Fruit fly (Drosophila melanogaster) whole organism, embryonic: ENCODE measurements around the gene Tsp33B.

Experiments used
- Awh ChIP-seq: fragments of 200-800 bp; sonication (Bioruptor generic); IDR thresholded peaks from 2 replicates; pipeline ENCODE4, ENCODE4 v1.3.6; 2022; ENCODE audit warnings: missing biosample characterization, missing genetic modification characterization
- BtbVII ChIP-seq: fragments of 200-800 bp; sonication (Bioruptor generic); optimal IDR thresholded peaks from 3 replicates; lab custom pipeline; 2017; ENCODE audit warnings: missing biosample characterization, mild to moderate bottlenecking, missing genetic modification characterization
- CG10209 ChIP-seq: fragments of 200-800 bp; sonication (Bioruptor generic); optimal IDR thresholded peaks from 3 replicates; lab custom pipeline; 2017; ENCODE audit warnings: missing biosample characterization, mild to moderate bottlenecking, missing genetic modification characterization, missing genetic modification reagents
- CG10431 ChIP-seq: fragments of 200-800 bp; sonication (Bioruptor generic); optimal IDR thresholded peaks from 3 replicates; lab custom pipeline; 2018; ENCODE audit warnings: missing biosample characterization, mild to moderate bottlenecking, missing genetic modification characterization
- CG12769 ChIP-seq: fragments of 200-800 bp; sonication (Bioruptor generic); optimal IDR thresholded peaks from 2 replicates; lab custom pipeline; 2019; ENCODE audit warnings: missing biosample characterization, mild to moderate bottlenecking, missing genetic modification characterization, moderate library complexity
- CG14710 ChIP-seq: fragments of 200-800 bp; sonication (Bioruptor generic); optimal IDR thresholded peaks from 3 replicates; lab custom pipeline; 2019; ENCODE audit warnings: missing biosample characterization, mild to moderate bottlenecking, missing genetic modification characterization, moderate library complexity
- CG1602 ChIP-seq: fragments of 200-800 bp; sonication (Bioruptor generic); optimal IDR thresholded peaks from 3 replicates; lab custom pipeline; 2016; ENCODE audit warnings: missing biosample characterization, missing genetic modification characterization
- CG1603 ChIP-seq: fragments of 200-800 bp; sonication (Bioruptor generic); optimal IDR thresholded peaks from 2 replicates; lab custom pipeline; 2019; ENCODE audit warnings: missing biosample characterization, mild to moderate bottlenecking, missing genetic modification characterization, moderate library complexity
- CG17361 ChIP-seq: fragments of 200-800 bp; sonication (Bioruptor generic); IDR thresholded peaks from 3 replicates; pipeline ENCODE4 v1.3.6; 2022; ENCODE audit warnings: missing biosample characterization, missing genetic modification characterization
- CG34224 ChIP-seq: fragments of 200-800 bp; sonication (Bioruptor generic); IDR thresholded peaks from 3 replicates; pipeline ENCODE4 v1.3.6; 2022; ENCODE audit warnings: missing biosample characterization, missing genetic modification characterization; ENCODE audit not compliant: partially characterized antibody
- CG4282 ChIP-seq: fragments of 200-800 bp; sonication (Bioruptor generic); optimal IDR thresholded peaks from 2 replicates; lab custom pipeline; 2016; ENCODE audit warnings: missing biosample characterization, missing genetic modification characterization
- CG4617 ChIP-seq: fragments of 200-800 bp; sonication (Bioruptor generic); optimal IDR thresholded peaks from 3 replicates; lab custom pipeline; 2016; ENCODE audit warnings: missing biosample characterization, missing genetic modification characterization, borderline replicate concordance
- CG4707 ChIP-seq: fragments of 200-800 bp; sonication (Bioruptor generic); optimal IDR thresholded peaks from 2 replicates; lab custom pipeline; 2018; ENCODE audit warnings: missing biosample characterization, mild to moderate bottlenecking, missing genetic modification characterization, moderate library complexity
- CG4730 ChIP-seq: fragments of 200-800 bp; sonication (Bioruptor generic); IDR thresholded peaks from 2 replicates; pipeline ENCODE4 v1.3.6; 2022; ENCODE audit warnings: missing biosample characterization, missing genetic modification characterization
- CG6791 ChIP-seq: fragments of 200-800 bp; sonication (Bioruptor generic); IDR thresholded peaks from 3 replicates; pipeline ENCODE4 v1.3.6; 2022; ENCODE audit warnings: missing biosample characterization, missing genetic modification characterization; ENCODE audit not compliant: partially characterized antibody
- CG6854 ChIP-seq: fragments of 200-800 bp; sonication (Bioruptor generic); optimal IDR thresholded peaks from 3 replicates; lab custom pipeline; 2017; ENCODE audit warnings: missing biosample characterization, mild to moderate bottlenecking, missing genetic modification characterization
- CG8290 ChIP-seq, 3 experiments: fragments of 200-800 bp; sonication (Bioruptor generic); optimal IDR thresholded peaks; 2 replicates each; lab custom pipeline; 2016 to 2019; ENCODE audit warnings: missing biosample characterization in 3 of 3, missing genetic modification characterization in 3 of 3, mild to moderate bottlenecking in 2 of 3, moderate library complexity in 1 of 3
- CG8944 ChIP-seq: fragments of 200-800 bp; sonication (Bioruptor generic); optimal IDR thresholded peaks from 3 replicates; lab custom pipeline; 2016; ENCODE audit warnings: missing biosample characterization, missing genetic modification characterization
- Dfd ChIP-seq, 2 experiments: fragments of >200 bp; optimal IDR thresholded peaks; 2 replicates each; lab custom pipeline; 2017; ENCODE audit warnings: missing biosample characterization in 2 of 2, missing genetic modification characterization in 2 of 2
- E2f1 ChIP-seq: fragments of 200-800 bp; sonication (Bioruptor generic); IDR thresholded peaks from 2 replicates; pipeline ENCODE4 v1.3.6; 2022; ENCODE audit warnings: missing biosample characterization, missing genetic modification characterization
- Ets65A ChIP-seq: fragments of 200-800 bp; sonication (Bioruptor generic); peaks from one replicate; lab custom pipeline; 2016; ENCODE audit warnings: missing biosample characterization, missing genetic modification characterization
- Ets97D ChIP-seq: fragments of 200-800 bp; sonication (Bioruptor generic); optimal IDR thresholded peaks from 3 replicates; lab custom pipeline; 2016; ENCODE audit warnings: missing biosample characterization, missing genetic modification characterization
- HLH4C ChIP-seq: fragments of 200-800 bp; sonication (Bioruptor generic); IDR thresholded peaks from 3 replicates; pipeline ENCODE4 v1.3.6; 2022; ENCODE audit warnings: missing biosample characterization, missing genetic modification characterization; ENCODE audit not compliant: partially characterized antibody
- HLHmδ ChIP-seq: fragments of 200-800 bp; sonication (Bioruptor generic); optimal IDR thresholded peaks from 2 replicates; lab custom pipeline; 2018; ENCODE audit warnings: missing biosample characterization, mild to moderate bottlenecking, missing genetic modification characterization, moderate library complexity
- Hey ChIP-seq: fragments of 200-800 bp; sonication (Bioruptor generic); optimal IDR thresholded peaks from 3 replicates; lab custom pipeline; 2018; ENCODE audit warnings: missing biosample characterization, mild to moderate bottlenecking, missing genetic modification characterization
- Med ChIP-seq: fragments of 200-800 bp; sonication (Bioruptor generic); peaks from one replicate; lab custom pipeline; 2016; ENCODE audit warnings: missing biosample characterization, missing genetic modification characterization, mild to moderate bottlenecking, inconsistent platforms, moderate library complexity
- Optix ChIP-seq: fragments of 200-800 bp; sonication (Bioruptor generic); IDR thresholded peaks from 3 replicates; pipeline ENCODE4 v1.3.6; 2022; ENCODE audit warnings: missing biosample characterization, missing genetic modification characterization
- Pdp1 ChIP-seq, 2 experiments: fragments of 200-800 bp; sonication (Bioruptor generic); optimal IDR thresholded peaks; 3 replicates each; lab custom pipeline; 2016; ENCODE audit warnings: missing biosample characterization in 2 of 2, missing genetic modification characterization in 2 of 2, mild to moderate bottlenecking in 1 of 2, moderate library complexity in 1 of 2
- Ptx1 ChIP-seq: fragments of 200-800 bp; sonication (Bioruptor generic); IDR thresholded peaks from 2 replicates; pipeline ENCODE4 v1.3.6; 2022; ENCODE audit warnings: missing biosample characterization, missing genetic modification characterization
- Rfx ChIP-seq: fragments of 200-800 bp; sonication (Bioruptor generic); IDR thresholded peaks from 2 replicates; pipeline ENCODE4 v1.3.6; 2022; ENCODE audit warnings: missing biosample characterization, missing genetic modification characterization
- aop ChIP-seq: fragments of 200-800 bp; sonication (Bioruptor generic); IDR thresholded peaks from 2 replicates; pipeline ENCODE4 v1.3.6; 2022; ENCODE audit warnings: missing biosample characterization, missing genetic modification characterization
- cas ChIP-seq: fragments of 200-800 bp; sonication (Bioruptor generic); IDR thresholded peaks from 2 replicates; pipeline ENCODE4 v1.3.6; 2022; ENCODE audit warnings: missing biosample characterization, missing genetic modification characterization
- cato ChIP-seq: fragments of 200-800 bp; sonication (Bioruptor generic); optimal IDR thresholded peaks from 2 replicates; lab custom pipeline; 2016; ENCODE audit warnings: missing biosample characterization, missing genetic modification characterization, borderline replicate concordance
- fd102C ChIP-seq: fragments of 200-800 bp; sonication (Bioruptor generic); optimal IDR thresholded peaks from 2 replicates; lab custom pipeline; 2018; ENCODE audit warnings: missing biosample characterization, mild to moderate bottlenecking, missing genetic modification characterization, moderate library complexity
- gro ChIP-seq: fragments of 200-800 bp; sonication (Bioruptor generic); optimal IDR thresholded peaks from 2 replicates; lab custom pipeline; 2016; ENCODE audit warnings: missing biosample characterization, missing genetic modification characterization
- gsb ChIP-seq: fragments of 200-800 bp; sonication (Bioruptor generic); IDR thresholded peaks from 2 replicates; pipeline ENCODE4 v1.3.6; 2022; ENCODE audit warnings: missing biosample characterization, missing genetic modification characterization
- lab ChIP-seq: fragments of 200-800 bp; sonication (Bioruptor generic); optimal IDR thresholded peaks from 3 replicates; lab custom pipeline; 2017; ENCODE audit warnings: missing biosample characterization, missing genetic modification characterization, mild to moderate bottlenecking, moderate library complexity, missing genetic modification reagents
- lilli ChIP-seq: fragments of 200-800 bp; sonication (Bioruptor generic); optimal IDR thresholded peaks from 3 replicates; lab custom pipeline; 2016; ENCODE audit warnings: missing biosample characterization, missing genetic modification characterization
- lola ChIP-seq, 3 experiments: fragments of >200 bp in 2 of 3; fragments of 200-800 bp in 1 of 3; sonication (Bioruptor generic) in 1 of 3; optimal IDR thresholded peaks; 2 replicates each; lab custom pipeline; 2017 to 2019; ENCODE audit warnings: missing biosample characterization in 3 of 3, missing genetic modification characterization in 3 of 3, mild to moderate bottlenecking in 1 of 3, moderate library complexity in 1 of 3
- phol ChIP-seq: fragments of 200-800 bp; sonication (Bioruptor generic); optimal IDR thresholded peaks from 3 replicates; lab custom pipeline; 2018; ENCODE audit warnings: missing biosample characterization, mild to moderate bottlenecking, missing genetic modification characterization, moderate library complexity
- pros ChIP-seq: fragments of 200-800 bp; sonication (Bioruptor generic); optimal IDR thresholded peaks from 3 replicates; lab custom pipeline; 2019; ENCODE audit warnings: missing biosample characterization, mild to moderate bottlenecking, missing genetic modification characterization, moderate library complexity
- repo ChIP-seq: fragments of 200-800 bp; sonication (Bioruptor generic); optimal IDR thresholded peaks from 2 replicates; lab custom pipeline; 2016; ENCODE audit warnings: missing biosample characterization, missing genetic modification characterization
- salm ChIP-seq: fragments of 200-800 bp; sonication (Bioruptor generic); optimal IDR thresholded peaks from 2 replicates; lab custom pipeline; 2018; ENCODE audit warnings: missing biosample characterization, mild to moderate bottlenecking, missing genetic modification characterization
- sqz ChIP-seq: fragments of 200-800 bp; sonication (Bioruptor generic); optimal IDR thresholded peaks from 3 replicates; lab custom pipeline; 2018; ENCODE audit warnings: missing biosample characterization, mild to moderate bottlenecking, missing genetic modification characterization
- ssp ChIP-seq: fragments of 200-800 bp; sonication (Bioruptor generic); IDR thresholded peaks from 2 replicates; pipeline ENCODE4 v1.3.6; 2022; ENCODE audit warnings: missing biosample characterization, missing genetic modification characterization
- tgo ChIP-seq: fragments of 200-800 bp; sonication (Bioruptor generic); IDR thresholded peaks from 3 replicates; pipeline ENCODE4 v1.3.6; 2022; ENCODE audit warnings: missing biosample characterization, missing genetic modification characterization
- tio ChIP-seq: fragments of 200-800 bp; sonication (Bioruptor generic); optimal IDR thresholded peaks from 2 replicates; lab custom pipeline; 2017; ENCODE audit warnings: missing biosample characterization, missing genetic modification characterization, inconsistent platforms
- wdn ChIP-seq: fragments of 200-800 bp; sonication (Bioruptor generic); IDR thresholded peaks from 2 replicates; pipeline ENCODE4 v1.3.6; 2022; ENCODE audit warnings: missing biosample characterization, missing genetic modification characterization
- z ChIP-seq: fragments of 200-800 bp; sonication (Bioruptor generic); IDR thresholded peaks from 3 replicates; pipeline ENCODE4 v1.3.6; 2022; ENCODE audit warnings: missing biosample characterization, missing genetic modification characterization
- zen ChIP-seq: fragments of 200-800 bp; sonication (Bioruptor generic); optimal IDR thresholded peaks from 3 replicates; lab custom pipeline; 2018; ENCODE audit warnings: missing biosample characterization, mild to moderate bottlenecking, missing genetic modification characterization, moderate library complexity

Gene Tsp33B

dm6 chr2L:11829277-11829676 lies 37.1 kb upstream of the Tsp33B start, which contains the start of gene esc (continued):
- TF ChIP-seq HLH4C (GFP tag; lab: Robert Waterston, UW), result no peak
- peak; percentile 36 for TF ChIP-seq lab (GFP tag; lab: Kevin White, UChicago)
- no peak for TF ChIP-seq CG17361 (GFP tag; lab: Robert Waterston, UW)
- peak; percentile 49 for TF ChIP-seq phol (tag; lab: Kevin White, UChicago)
- no peak for TF ChIP-seq CG4707 (GFP tag; lab: Kevin White, UChicago)
- no peak for TF ChIP-seq CG12769
- peak; percentile 69 for TF ChIP-seq E2f1 (GFP tag; lab: Robert Waterston, UW)
- TF ChIP-seq CG8944 (GFP tag; lab: Kevin White, UChicago), result peak; percentile 37
- peak; percentile 89 for TF ChIP-seq Ets97D (GFP tag; lab: Kevin White, UChicago)
- TF ChIP-seq cato (GFP tag; lab: Kevin White, UChicago), result no peak
- no peak for TF ChIP-seq CG6854
- peak; percentile 61 for TF ChIP-seq CG4282 (GFP tag; lab: Kevin White, UChicago)
- no peak for TF ChIP-seq CG4730 (GFP tag; lab: Robert Waterston, UW)
- no peak for TF ChIP-seq tgo (GFP tag; lab: Robert Waterston, UW)
- TF ChIP-seq ssp (GFP tag; lab: Robert Waterston, UW), result 0 out of 2 replicates have a peak, but pooled peaks have one; percentile 24
- no peak for TF ChIP-seq salm (tag; lab: Kevin White, UChicago)
- no peak for TF ChIP-seq BtbVII
- no peak for TF ChIP-seq aop (GFP tag; lab: Robert Waterston, UW)
- peak; percentile 56 for TF ChIP-seq CG4617 (GFP tag; lab: Kevin White, UChicago)
- no peak for TF ChIP-seq wdn (GFP tag; lab: Robert Waterston, UW)
- peak; percentile 13 for TF ChIP-seq gro
- TF ChIP-seq gsb (GFP tag; lab: Robert Waterston, UW), result no peak
- TF ChIP-seq Pdp1 (GFP tag; optimal IDR thresholded peaks at IDR 0.05; lab: Kevin White, UChicago), result peak in 1 of 2 experiments; percentile 30
- TF ChIP-seq Rfx (GFP tag; lab: Robert Waterston, UW), result peak; percentile 74
- TF ChIP-seq Dfd (GFP tag; optimal IDR thresholded peaks at IDR 0.05; lab: Kevin White, UChicago), result no peak
- TF ChIP-seq repo, result no peak
- TF ChIP-seq Hey, result no peak
- TF ChIP-seq Awh (GFP tag; lab: Robert Waterston, UW), result no peak
- peak; percentile 87 for TF ChIP-seq Ets65A (GFP tag; lab: Kevin White, UChicago)
- TF ChIP-seq lilli (GFP tag; lab: Kevin White, UChicago), result peak; percentile 39
- peak; percentile 27; the same call in 1 of the 2 replicates for TF ChIP-seq Ptx1 (GFP tag; lab: Robert Waterston, UW)
- no peak for TF ChIP-seq lola (GFP tag; optimal IDR thresholded peaks at IDR 0.05; lab: Kevin White, UChicago)
- peak; percentile 71 for TF ChIP-seq CG14710 (tag; lab: Kevin White, UChicago)
- no peak for TF ChIP-seq tio
- TF ChIP-seq z, result no peak
- TF ChIP-seq CG10209, result peak; percentile 21
- no peak for TF ChIP-seq fd102C (GFP tag; lab: Kevin White, UChicago)
- TF ChIP-seq Med (GFP tag; lab: Kevin White, UChicago), result peak; percentile 93
- TF ChIP-seq cas, result no peak
- peak; percentile 36; the same call in 1 of the 3 replicates for TF ChIP-seq CG34224 (GFP tag; lab: Robert Waterston, UW)
- TF ChIP-seq CG1602, result peak; percentile 37
- TF ChIP-seq CG1603, result peak; percentile 87
- no peak for TF ChIP-seq pros (GFP tag; lab: Kevin White, UChicago)
- TF ChIP-seq CG8290 (GFP tag; optimal IDR thresholded peaks at IDR 0.05; lab: Kevin White, UChicago), result peak; percentile 50
- TF ChIP-seq CG8290 (tag; optimal IDR thresholded peaks at IDR 0.05; lab: Kevin White, UChicago), result no peak
- no peak for TF ChIP-seq CG10431 (GFP tag; lab: Kevin White, UChicago)
- no peak for TF ChIP-seq Optix (GFP tag; lab: Robert Waterston, UW)
- TF ChIP-seq sqz, result no peak
- peak; percentile 62 for TF ChIP-seq zen (tag; lab: Kevin White, UChicago)
- TF ChIP-seq CG6791 (GFP tag; lab: Robert Waterston, UW), result peak; percentile 64; the same call in 2 of the 3 replicates
- TF ChIP-seq HLHmδ, result no peak
